Fruit fly (Drosophila melanogaster): ENCODE data around the gene NetA.

DNA sequence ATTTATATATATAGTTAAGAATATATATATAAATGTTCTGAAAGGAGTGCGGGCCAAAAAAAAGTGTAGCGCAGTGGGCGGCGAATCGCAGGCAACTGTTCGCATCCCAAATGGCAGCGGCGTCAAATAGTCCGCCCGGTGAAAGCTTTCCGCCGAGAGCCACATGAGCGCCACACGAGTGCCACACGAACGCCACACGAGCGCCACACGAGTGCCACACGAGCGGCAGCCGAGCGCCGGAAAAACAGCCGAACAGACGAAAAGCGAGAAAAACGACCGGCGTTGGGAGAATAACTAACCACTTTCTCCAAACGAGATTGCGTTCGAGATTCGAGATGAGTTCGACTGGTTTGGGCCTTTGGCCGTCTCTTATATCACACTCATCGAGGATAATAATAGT is 62.2 kb downstream of the NetA start:
- TF ChIP-seq psq (optimal IDR thresholded peaks at IDR 0.05) (no peak), usp (GFP tag; optimal IDR thresholded peaks at IDR 0.05) (no peak), CG8478 (optimal IDR thresholded peaks at IDR 0.05) (no peak)
